Worm (Caenorhabditis elegans): ENCODE data around the gene gst-28.

- no peak for TF ChIP-seq him-1 (tag; optimal IDR thresholded peaks at IDR 0.05)
- no peak for TF ChIP-seq W03F9.2 (tag; optimal IDR thresholded peaks at IDR 0.05)
Measured at ce11 chrII:15167340-15167739, at the start of gene gst-28.
